Worm (Caenorhabditis elegans) whole organism, young adult: ENCODE measurements around the gene W06G6.9.

ENCODE experiments used
- D2030.7 ChIP-seq: fragments of 200-800 bp; sonication (Bioruptor generic); IDR thresholded peaks from 2 replicates; pipeline ENCODE4 v1.3.6; 2022; ENCODE audit warnings: missing genetic modification reagents, missing genetic modification characterization, missing compliant biosample characterization
- F49E8.2 ChIP-seq: sonication (generic microtip); optimal IDR thresholded peaks from 3 replicates; lab custom pipeline; 2017; ENCODE audit warnings: missing genetic modification characterization, mild to moderate bottlenecking, missing compliant biosample characterization, antibody characterized with exemption, moderate library complexity; ENCODE audit not compliant: insufficient read depth
- K12H6.12 ChIP-seq: fragments of 200-800 bp; sonication (Bioruptor generic); optimal IDR thresholded peaks from 2 replicates; lab custom pipeline; 2018; ENCODE audit warnings: mild to moderate bottlenecking, missing genetic modification characterization, missing compliant biosample characterization
- ama-1 ChIP-seq, 3 experiments: fragments of 150-350 bp in 1 of 3; sonication (generic microtip) in 2 of 3; optimal IDR thresholded peaks; 2 replicates each; lab custom pipeline; 2014 to 2018; ENCODE audit warnings: missing biosample characterization in 2 of 3, missing genetic modification characterization in 2 of 3, missing genetic modification reagents in 2 of 3
- cebp-2 ChIP-seq: fragments of 200-800 bp; sonication (Bioruptor generic); IDR thresholded peaks from 2 replicates; pipeline ENCODE4 v1.3.6; 2022; ENCODE audit warnings: missing genetic modification characterization, missing compliant biosample characterization
- efl-1 ChIP-seq: fragments of 150-350 bp; optimal IDR thresholded peaks from 2 replicates; lab custom pipeline; 2014; ENCODE audit warnings: missing biosample characterization, missing genetic modification reagents, missing genetic modification characterization
- him-1 ChIP-seq: sonication (generic microtip); optimal IDR thresholded peaks from 2 replicates; lab custom pipeline; 2016; ENCODE audit warnings: missing genotype, missing genetic modification reagents, missing genetic modification characterization, missing compliant biosample characterization
- hlh-26 ChIP-seq: fragments of 200-800 bp; sonication (Bioruptor generic); conservative IDR thresholded peaks from 2 replicates; pipeline ENCODE4 v1.3.6; 2022; ENCODE audit warnings: missing genetic modification reagents, missing genetic modification characterization, missing compliant biosample characterization
- lsy-27 ChIP-seq: sonication (generic microtip); optimal IDR thresholded peaks from 2 replicates; lab custom pipeline; 2017; ENCODE audit warnings: missing genetic modification characterization, mild to moderate bottlenecking, missing compliant biosample characterization, antibody characterized with exemption, missing genotype, borderline replicate concordance; ENCODE audit not compliant: insufficient read depth
- madf-6 ChIP-seq: fragments of 200-800 bp; sonication (Bioruptor generic); IDR thresholded peaks from 2 replicates; pipeline ENCODE4 v1.3.6; 2022; ENCODE audit warnings: missing genetic modification reagents, missing genetic modification characterization, missing compliant biosample characterization
- pbrm-1 ChIP-seq: fragments of 200-800 bp; sonication (Bioruptor generic); IDR thresholded peaks from 2 replicates; pipeline ENCODE4 v1.3.6; 2022; ENCODE audit warnings: missing genetic modification reagents, missing genetic modification characterization, missing compliant biosample characterization
- tbx-9 ChIP-seq: sonication (generic microtip); optimal IDR thresholded peaks from 2 replicates; lab custom pipeline; 2016; ENCODE audit warnings: borderline replicate concordance, missing genetic modification characterization, inconsistent platforms, missing compliant biosample characterization

- TF ChIP-seq efl-1 (GFP tag; lab: Kevin White, UChicago) (no peak), ama-1 (optimal IDR thresholded peaks at IDR 0.05; lab: Kevin White, UChicago) (no peak), ama-1 (GFP tag; optimal IDR thresholded peaks at IDR 0.05; lab: Kevin White, UChicago) (no peak), him-1 (tag; lab: Kevin White, UChicago) (no peak), hlh-26 (no peak), cebp-2 (no peak), tbx-9 (tag; lab: Kevin White, UChicago) (no peak), lsy-27 (no peak), F49E8.2 (tag; lab: Kevin White, UChicago) (no peak), K12H6.12 (no peak), pbrm-1 (GFP tag; lab: Robert Waterston, UW) (no peak), madf-6 (GFP tag; lab: Robert Waterston, UW) (no peak), D2030.7 (GFP tag; lab: Robert Waterston, UW) (no peak)
Observed at ce11 chrV:16674399-16674798, 28.1 kb upstream of the W06G6.9 start.
